Fruit fly (Drosophila melanogaster) Kc167 (cell line): ENCODE results near the gene CG46430.

ENCODE experiments used
- Myc ChIP-seq: fragments of >200 bp; optimal IDR thresholded peaks from 2 replicates; lab custom pipeline; 2017; ENCODE audit warnings: missing external identifiers
- Sin3A ChIP-seq: fragments of >200 bp; optimal IDR thresholded peaks from 2 replicates; lab custom pipeline; 2018; ENCODE audit warnings: missing external identifiers
- h ChIP-seq: fragments of >200 bp; optimal IDR thresholded peaks from 3 replicates; lab custom pipeline; 2018; ENCODE audit warnings: missing external identifiers
- insv ChIP-seq: fragments of >200 bp; optimal IDR thresholded peaks from 3 replicates; lab custom pipeline; 2018; ENCODE audit warnings: missing external identifiers
- psq ChIP-seq: fragments of >200 bp; optimal IDR thresholded peaks from 2 replicates; lab custom pipeline; 2017; ENCODE audit warnings: missing external identifiers
- ttk ChIP-seq: sonication (Bioruptor generic); optimal IDR thresholded peaks from 2 replicates; lab custom pipeline; 2017; ENCODE audit warnings: missing external identifiers

CG46430 gene

DNA sequence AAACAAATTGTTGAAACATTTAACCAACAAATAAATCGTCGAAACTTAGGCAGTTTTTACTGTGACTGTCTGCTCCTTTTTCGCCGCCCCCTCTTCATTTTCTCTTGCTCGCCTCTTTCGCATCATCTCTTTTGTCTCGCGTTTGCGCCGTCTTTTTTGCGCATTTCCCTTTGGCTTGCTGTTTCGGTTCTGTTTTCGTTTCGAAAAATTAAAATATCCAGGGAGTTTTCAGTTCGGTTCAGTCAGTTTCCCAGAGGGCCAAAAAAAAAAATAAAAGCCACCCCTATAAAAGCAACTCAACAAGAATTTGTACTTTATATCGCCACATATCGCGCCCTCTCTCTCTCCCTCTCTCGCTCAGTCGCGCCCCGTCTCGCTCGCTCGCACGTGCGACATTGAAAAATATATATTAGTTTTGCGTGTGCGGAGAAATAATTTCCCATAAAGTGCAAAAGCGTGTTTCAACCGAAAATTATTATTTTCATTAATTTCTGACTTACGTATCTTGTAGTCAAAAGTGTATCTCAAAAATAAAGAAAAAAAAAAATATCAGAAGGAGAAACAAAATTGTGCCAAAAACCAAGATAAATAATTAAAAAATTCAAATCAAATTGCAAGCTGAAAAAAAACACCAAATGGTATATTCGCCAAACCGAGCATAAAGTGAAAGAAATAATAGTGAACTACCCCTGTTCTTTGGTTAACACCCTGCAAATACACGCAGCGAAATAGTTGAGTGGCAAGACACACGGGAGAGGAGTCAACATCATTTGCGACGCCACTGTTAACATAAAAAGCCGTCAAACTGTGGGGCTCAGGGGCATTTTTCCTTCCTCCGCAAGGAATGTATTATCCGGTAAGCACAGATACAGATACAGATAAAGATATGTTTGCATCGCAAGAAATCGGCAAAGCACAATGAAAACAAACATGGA lies 39.4 kb downstream of the CG46430 start:
- TF ChIP-seq insv (lab: Kevin White, UChicago) (no peak), h (lab: Kevin White, UChicago) (no peak), ttk (lab: Kevin White, UChicago) (no peak), Sin3A (no peak), Myc (no peak), psq (no peak)

dm6 chr3L:10518945-10519344 lies 40.6 kb downstream of the CG46430 start:
- TF ChIP-seq Sin3A: no peak
- no peak for TF ChIP-seq h (lab: Kevin White, UChicago)
- no peak for TF ChIP-seq psq
- TF ChIP-seq Myc: no peak
- TF ChIP-seq insv (lab: Kevin White, UChicago): no peak
- TF ChIP-seq ttk (lab: Kevin White, UChicago): no peak

- TF ChIP-seq insv (lab: Kevin White, UChicago) (no peak), Sin3A (no peak), psq (no peak), ttk (lab: Kevin White, UChicago) (no peak), Myc (no peak), h (lab: Kevin White, UChicago) (no peak)
Observed at dm6 chr3L:10521624-10522023, 43.3 kb downstream of the CG46430 start.

- TF ChIP-seq psq (no peak), insv (lab: Kevin White, UChicago) (no peak), Sin3A (no peak), ttk (lab: Kevin White, UChicago) (no peak), h (lab: Kevin White, UChicago) (no peak), Myc (no peak)
Observed at dm6 chr3L:10522391-10523214, 44.3 kb downstream of the CG46430 start.

DNA sequence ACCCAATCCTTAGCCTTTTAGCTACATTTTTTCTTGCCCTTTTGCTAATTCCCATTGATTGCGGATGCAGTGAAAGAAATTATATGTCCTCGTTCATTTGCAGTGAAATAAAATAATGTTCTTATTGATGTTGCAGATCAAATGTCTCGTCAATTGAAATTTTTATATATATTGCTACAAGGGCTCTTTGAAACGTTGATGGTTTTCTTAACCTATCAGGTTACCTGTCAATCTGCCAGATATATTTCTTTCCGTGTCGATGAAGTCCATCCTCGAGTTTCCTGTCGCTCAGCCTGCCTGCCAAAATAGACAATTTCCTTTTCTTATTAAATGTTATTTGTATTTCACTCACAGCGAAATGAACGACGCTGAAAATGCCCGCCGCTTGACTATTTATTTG lies 46.9 kb downstream of the CG46430 start:
- TF ChIP-seq psq (no peak), h (lab: Kevin White, UChicago) (no peak), insv (lab: Kevin White, UChicago) (no peak)

- TF ChIP-seq h (lab: Kevin White, UChicago): no peak
- no peak for TF ChIP-seq ttk (lab: Kevin White, UChicago)
- TF ChIP-seq Sin3A: no peak
- TF ChIP-seq insv (lab: Kevin White, UChicago): no peak
- TF ChIP-seq psq: no peak
- TF ChIP-seq Myc: no peak
Observed at dm6 chr3L:10525641-10526382, 47.5 kb downstream of the CG46430 start.

DNA sequence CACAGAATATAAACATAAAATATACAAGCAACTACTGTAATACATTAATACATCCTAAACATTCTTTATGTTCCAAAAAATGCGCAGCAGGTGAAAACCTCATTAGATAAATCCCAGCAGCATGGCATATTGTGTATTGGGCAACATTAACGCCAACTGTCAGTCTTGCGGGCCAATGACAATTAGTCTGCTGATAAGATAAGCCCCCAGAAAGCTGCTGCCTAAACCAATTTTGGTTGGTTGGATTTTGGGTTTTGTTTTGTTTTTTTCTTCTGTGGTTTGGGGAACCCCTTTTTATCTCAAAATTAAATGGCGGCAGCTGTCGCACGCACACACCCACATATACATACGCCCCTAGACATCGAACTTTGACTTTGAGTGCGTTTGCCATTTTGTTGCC lies 49.9 kb downstream of the CG46430 start:
- TF ChIP-seq insv (lab: Kevin White, UChicago) (no peak), psq (no peak), Myc (no peak), ttk (lab: Kevin White, UChicago) (no peak)
